Fruit fly (Drosophila melanogaster) whole organism, embryonic: ENCODE measurements around the gene CG18180.

Experiments
- Asciz ChIP-seq: fragments of 200-800 bp; sonication (Bioruptor generic); optimal IDR thresholded peaks from 2 replicates; lab custom pipeline; 2017; ENCODE audit warnings: missing biosample characterization, mild to moderate bottlenecking, missing genetic modification characterization, missing genetic modification reagents
- BEAF-32 ChIP-seq: fragments of 200-800 bp; sonication (Bioruptor generic); optimal IDR thresholded peaks from 3 replicates; lab custom pipeline; 2017; ENCODE audit warnings: missing biosample characterization, missing genetic modification characterization, mild to moderate bottlenecking, moderate library complexity, missing genetic modification reagents
- Bgb ChIP-seq: fragments of 200-800 bp; sonication (Bioruptor generic); IDR thresholded peaks from 2 replicates; pipeline ENCODE4 v1.3.6; 2022; ENCODE audit warnings: missing biosample characterization, missing genetic modification characterization; ENCODE audit not compliant: partially characterized antibody
- CG14050 ChIP-seq: fragments of 200-800 bp; sonication (Bioruptor generic); IDR thresholded peaks from 3 replicates; pipeline ENCODE4 v1.3.6; 2022; ENCODE audit warnings: missing biosample characterization, missing genetic modification characterization
- CG14710 ChIP-seq: fragments of 200-800 bp; sonication (Bioruptor generic); optimal IDR thresholded peaks from 3 replicates; lab custom pipeline; 2019; ENCODE audit warnings: missing biosample characterization, mild to moderate bottlenecking, missing genetic modification characterization, moderate library complexity
- CG1647 ChIP-seq: fragments of 200-800 bp; sonication (Bioruptor generic); optimal IDR thresholded peaks from 3 replicates; lab custom pipeline; 2016; ENCODE audit warnings: missing biosample characterization, missing genetic modification characterization
- CG16813 ChIP-seq: fragments of 200-800 bp; sonication (Bioruptor generic); IDR thresholded peaks from 3 replicates; pipeline ENCODE4 v1.3.6; 2022; ENCODE audit warnings: missing biosample characterization, missing genetic modification characterization; ENCODE audit not compliant: partially characterized antibody
- CG1832 ChIP-seq: fragments of 200-800 bp; sonication (Bioruptor generic); optimal IDR thresholded peaks from 2 replicates; lab custom pipeline; 2017; ENCODE audit warnings: missing biosample characterization, mild to moderate bottlenecking, missing genetic modification characterization, inconsistent platforms
- CG2712 ChIP-seq: fragments of 200-800 bp; optimal IDR thresholded peaks from 3 replicates; lab custom pipeline; 2019; ENCODE audit warnings: missing biosample characterization, mild to moderate bottlenecking, missing genetic modification characterization, moderate library complexity
- CG3065 ChIP-seq: fragments of 200-800 bp; sonication (Bioruptor generic); optimal IDR thresholded peaks from 2 replicates; lab custom pipeline; 2016; ENCODE audit warnings: missing biosample characterization, missing genetic modification characterization
- CG3281 ChIP-seq: fragments of 200-800 bp; sonication (Bioruptor generic); optimal IDR thresholded peaks from 3 replicates; lab custom pipeline; 2017; ENCODE audit warnings: missing biosample characterization, mild to moderate bottlenecking, missing genetic modification characterization
- CG33213 ChIP-seq: fragments of 200-800 bp; sonication (Bioruptor generic); optimal IDR thresholded peaks from 3 replicates; lab custom pipeline; 2016; ENCODE audit warnings: missing biosample characterization, missing genetic modification characterization
- CG34224 ChIP-seq: fragments of 200-800 bp; sonication (Bioruptor generic); IDR thresholded peaks from 3 replicates; pipeline ENCODE4 v1.3.6; 2022; ENCODE audit warnings: missing biosample characterization, missing genetic modification characterization; ENCODE audit not compliant: partially characterized antibody
- CG34376 ChIP-seq: fragments of 200-800 bp; sonication (Bioruptor generic); optimal IDR thresholded peaks from 2 replicates; lab custom pipeline; 2018; ENCODE audit warnings: missing biosample characterization, mild to moderate bottlenecking, missing genetic modification characterization
- CG4360 ChIP-seq: fragments of 200-800 bp; sonication (Bioruptor generic); IDR thresholded peaks from 2 replicates; pipeline ENCODE4 v1.3.6; 2022; ENCODE audit warnings: missing biosample characterization, missing genetic modification characterization
- CG4424 ChIP-seq: fragments of 200-800 bp; sonication (Bioruptor generic); optimal IDR thresholded peaks from 3 replicates; lab custom pipeline; 2016; ENCODE audit warnings: missing biosample characterization, missing genetic modification characterization
- CG4617 ChIP-seq: fragments of 200-800 bp; sonication (Bioruptor generic); optimal IDR thresholded peaks from 3 replicates; lab custom pipeline; 2016; ENCODE audit warnings: missing biosample characterization, missing genetic modification characterization, borderline replicate concordance
- CG6791 ChIP-seq: fragments of 200-800 bp; sonication (Bioruptor generic); IDR thresholded peaks from 3 replicates; pipeline ENCODE4 v1.3.6; 2022; ENCODE audit warnings: missing biosample characterization, missing genetic modification characterization; ENCODE audit not compliant: partially characterized antibody
- CG7357 ChIP-seq: fragments of 200-800 bp; sonication (Bioruptor generic); IDR thresholded peaks from 3 replicates; pipeline ENCODE4 v1.3.6; 2022; ENCODE audit warnings: missing biosample characterization, missing genetic modification characterization
- CG7963 ChIP-seq: fragments of 200-800 bp; sonication (Bioruptor generic); IDR thresholded peaks from 3 replicates; pipeline ENCODE4 v1.3.6; 2022; ENCODE audit warnings: missing biosample characterization, missing genetic modification characterization; ENCODE audit not compliant: partially characterized antibody
- Dbx ChIP-seq: fragments of 200-800 bp; sonication (Bioruptor generic); IDR thresholded peaks from 3 replicates; pipeline ENCODE4 v1.3.6; 2022; ENCODE audit warnings: missing biosample characterization, missing genetic modification characterization
- Doc3 ChIP-seq: fragments of 200-800 bp; sonication (Bioruptor generic); IDR thresholded peaks from 3 replicates; pipeline ENCODE4 v1.3.6; 2022; ENCODE audit warnings: missing biosample characterization, missing genetic modification characterization; ENCODE audit not compliant: partially characterized antibody
- Gsc ChIP-seq: fragments of 200-800 bp; sonication (Bioruptor generic); IDR thresholded peaks from 2 replicates; pipeline ENCODE4 v1.3.6; 2022; ENCODE audit warnings: missing biosample characterization, missing genetic modification characterization
- Jarid2 ChIP-seq: fragments of 200-800 bp; sonication (Bioruptor generic); optimal IDR thresholded peaks from 3 replicates; lab custom pipeline; 2017; ENCODE audit warnings: mild to moderate bottlenecking, missing biosample characterization, missing genetic modification reagents, missing genetic modification characterization
- MESR4 ChIP-seq: fragments of 200-800 bp; sonication (Bioruptor generic); optimal IDR thresholded peaks from 2 replicates; lab custom pipeline; 2018; ENCODE audit warnings: missing biosample characterization, mild to moderate bottlenecking, missing genetic modification characterization, moderate library complexity
- Med ChIP-seq: fragments of 200-800 bp; sonication (Bioruptor generic); peaks from one replicate; lab custom pipeline; 2016; ENCODE audit warnings: missing biosample characterization, missing genetic modification characterization, mild to moderate bottlenecking, inconsistent platforms, moderate library complexity
- Mrtf ChIP-seq: fragments of 200-800 bp; sonication (Bioruptor generic); IDR thresholded peaks from 3 replicates; pipeline ENCODE4 v1.3.6; 2022; ENCODE audit warnings: missing biosample characterization, missing genetic modification characterization
- PHDP ChIP-seq: fragments of 200-800 bp; sonication (Bioruptor generic); optimal IDR thresholded peaks from 3 replicates; lab custom pipeline; 2018; ENCODE audit warnings: missing biosample characterization, mild to moderate bottlenecking, missing genetic modification characterization, moderate library complexity
- Ptx1 ChIP-seq: fragments of 200-800 bp; sonication (Bioruptor generic); IDR thresholded peaks from 2 replicates; pipeline ENCODE4 v1.3.6; 2022; ENCODE audit warnings: missing biosample characterization, missing genetic modification characterization
- Scr ChIP-seq: fragments of 200-800 bp; sonication (Bioruptor generic); IDR thresholded peaks from 2 replicates; pipeline ENCODE4 v1.3.6; 2022; ENCODE audit warnings: missing biosample characterization, missing genetic modification characterization; ENCODE audit not compliant: partially characterized antibody
- Sox102F ChIP-seq: fragments of 200-800 bp; sonication (Bioruptor generic); optimal IDR thresholded peaks from 2 replicates; lab custom pipeline; 2018; ENCODE audit warnings: missing biosample characterization, mild to moderate bottlenecking, missing genetic modification characterization, moderate library complexity
- Sry-β ChIP-seq: fragments of 200-800 bp; sonication (Bioruptor generic); optimal IDR thresholded peaks from 2 replicates; lab custom pipeline; 2018; ENCODE audit warnings: missing biosample characterization, mild to moderate bottlenecking, missing genetic modification characterization, moderate library complexity
- Sry-δ ChIP-seq: fragments of 200-800 bp; sonication (Bioruptor generic); optimal IDR thresholded peaks from 2 replicates; lab custom pipeline; 2016; ENCODE audit warnings: missing biosample characterization, missing genetic modification characterization
- Trl ChIP-seq, 3 experiments: fragments of >200 bp in 2 of 3; fragments of 200-800 bp in 1 of 3; sonication (Bioruptor generic) in 1 of 3; optimal IDR thresholded peaks; 2 replicates in 1 of 3; 3 replicates in 2 of 3; lab custom pipeline; 2016 to 2017; ENCODE audit warnings: missing biosample characterization in 1 of 3, missing genetic modification characterization in 1 of 3
- Usf ChIP-seq: fragments of 200-800 bp; sonication (Bioruptor generic); optimal IDR thresholded peaks from 2 replicates; lab custom pipeline; 2017; ENCODE audit warnings: missing genotype, missing biosample characterization, missing genetic modification characterization
- ase ChIP-seq: fragments of 200-800 bp; sonication (Bioruptor generic); IDR thresholded peaks from 3 replicates; pipeline ENCODE4 v1.3.6; 2022; ENCODE audit warnings: missing biosample characterization, missing genetic modification characterization
- bbx ChIP-seq: fragments of 200-800 bp; sonication (Bioruptor generic); IDR thresholded peaks from 2 replicates; pipeline ENCODE4 v1.3.6; 2022; ENCODE audit warnings: missing biosample characterization, missing genetic modification characterization; ENCODE audit not compliant: partially characterized antibody
- crp ChIP-seq, 2 experiments: fragments of 200-800 bp; sonication (Bioruptor generic); optimal IDR thresholded peaks; 2 replicates in 1 of 2; 3 replicates in 1 of 2; lab custom pipeline; 2017; ENCODE audit warnings: missing biosample characterization in 2 of 2, missing genetic modification characterization in 2 of 2, mild to moderate bottlenecking in 1 of 2, moderate library complexity in 1 of 2
- cwo ChIP-seq: fragments of 200-800 bp; sonication (Bioruptor generic); optimal IDR thresholded peaks from 3 replicates; lab custom pipeline; 2017; ENCODE audit warnings: missing biosample characterization, missing genetic modification characterization, mild to moderate bottlenecking, moderate library complexity, missing genetic modification reagents
- dm ChIP-seq: fragments of 200-800 bp; sonication (Bioruptor generic); optimal IDR thresholded peaks from 3 replicates; lab custom pipeline; 2016; ENCODE audit warnings: missing biosample characterization, missing genetic modification characterization
- esg ChIP-seq: fragments of 200-800 bp; sonication (Bioruptor generic); conservative IDR thresholded peaks from 2 replicates; pipeline ENCODE4 v1.3.6; 2022; ENCODE audit warnings: missing biosample characterization, missing genetic modification characterization
- exex ChIP-seq: fragments of 200-800 bp; sonication (Bioruptor generic); optimal IDR thresholded peaks from 4 replicates; lab custom pipeline; 2018; ENCODE audit warnings: missing biosample characterization, mild to moderate bottlenecking, missing genetic modification characterization, moderate library complexity
- h ChIP-seq: fragments of >200 bp; optimal IDR thresholded peaks from 2 replicates; lab custom pipeline; 2017
- hbn ChIP-seq: fragments of 200-800 bp; sonication (Bioruptor generic); IDR thresholded peaks from 2 replicates; pipeline ENCODE4 v1.3.6; 2022; ENCODE audit warnings: missing biosample characterization, missing genetic modification characterization; ENCODE audit not compliant: partially characterized antibody
- ind ChIP-seq: fragments of 200-800 bp; sonication (Bioruptor generic); optimal IDR thresholded peaks from 3 replicates; lab custom pipeline; 2016; ENCODE audit warnings: missing biosample characterization, missing genetic modification characterization
- lmd ChIP-seq: fragments of 200-800 bp; sonication (Bioruptor generic); IDR thresholded peaks from 2 replicates; pipeline ENCODE4 v1.3.6; 2022; ENCODE audit warnings: missing biosample characterization, missing genetic modification characterization
- pb ChIP-seq: fragments of 200-800 bp; sonication (Bioruptor generic); optimal IDR thresholded peaks from 3 replicates; lab custom pipeline; 2016; ENCODE audit warnings: missing biosample characterization, missing genetic modification characterization
- sob ChIP-seq: fragments of 200-800 bp; sonication (Bioruptor generic); IDR thresholded peaks from 2 replicates; pipeline ENCODE4 v1.3.6; 2022; ENCODE audit warnings: missing biosample characterization, missing genetic modification characterization
- vvl ChIP-seq: fragments of 200-800 bp; sonication (Bioruptor generic); IDR thresholded peaks from 2 replicates; pipeline ENCODE4 v1.3.6; 2022; ENCODE audit warnings: missing biosample characterization, missing genetic modification characterization

Gene CG18180

dm6 chr3L:9678994-9679393 lies 38.2 kb downstream of the CG18180 start, which contains the start of the genes fry and CG16717 (continued):
- TF ChIP-seq pb (GFP tag; lab: Kevin White, UChicago) (no peak), CG6791 (GFP tag; lab: Robert Waterston, UW) (peak; percentile 67), CG14710 (tag; lab: Kevin White, UChicago) (peak; percentile 1), esg (GFP tag; lab: Robert Waterston, UW) (no peak), CG34376 (GFP tag; lab: Kevin White, UChicago) (peak; percentile 85), CG7963 (GFP tag; lab: Robert Waterston, UW) (no peak), h (lab: Kevin White, UChicago) (no peak), ind (no peak), Med (GFP tag; lab: Kevin White, UChicago) (peak; percentile 32), Bgb (GFP tag; lab: Robert Waterston, UW) (peak; percentile 68; the same call in 1 of the 2 replicates), CG1832 (GFP tag; lab: Kevin White, UChicago) (no peak), cwo (GFP tag; lab: Kevin White, UChicago) (no peak), Ptx1 (no peak), CG4424 (GFP tag; lab: Kevin White, UChicago) (no peak), CG16813 (GFP tag; lab: Robert Waterston, UW) (peak; percentile 44; the same call in 1 of the 3 replicates), CG14050 (GFP tag; lab: Robert Waterston, UW) (no peak), crp (GFP tag; optimal IDR thresholded peaks at IDR 0.05; lab: Kevin White, UChicago) (peak; percentile 84 to 99), Sox102F (GFP tag; lab: Kevin White, UChicago) (no peak), Usf (GFP tag; lab: Kevin White, UChicago) (no peak), bbx (GFP tag; lab: Robert Waterston, UW) (peak; percentile 61; the same call in 1 of the 2 replicates), ase (GFP tag; lab: Robert Waterston, UW) (no peak), hbn (GFP tag; lab: Robert Waterston, UW) (peak; percentile 73), BEAF-32 (GFP tag; lab: Kevin White, UChicago) (peak; percentile 67), exex (tag; lab: Kevin White, UChicago) (peak; percentile 68), CG7357 (no peak), Jarid2 (GFP tag; lab: Kevin White, UChicago) (no peak), Dbx (GFP tag; lab: Robert Waterston, UW) (no peak), MESR4 (peak; percentile 29), Sry-δ (peak; percentile 26), CG4360 (GFP tag; lab: Robert Waterston, UW) (no peak), PHDP (tag; lab: Kevin White, UChicago) (no peak), CG34224 (peak; percentile 90), CG3065 (no peak), Doc3 (GFP tag; lab: Robert Waterston, UW) (peak; percentile 69), sob (GFP tag; lab: Robert Waterston, UW) (no peak), CG4617 (GFP tag; lab: Kevin White, UChicago) (no peak), CG3281 (GFP tag; lab: Kevin White, UChicago) (peak; percentile 54)
- TF ChIP-seq, all 482 proteins: peak for 48

dm6 chr3L:9680968-9681367 lies 40.2 kb downstream of the CG18180 start, which contains the start of gene alphaTub67C:
Gene alphaTub67C, plus strand, starts transcription at chr3L:9681268.
- no peak for TF ChIP-seq Mrtf (GFP tag; lab: Robert Waterston, UW)
- TF ChIP-seq Trl (optimal IDR thresholded peaks at IDR 0.05; lab: Kevin White, UChicago), result no peak
- TF ChIP-seq Trl (GFP tag; optimal IDR thresholded peaks at IDR 0.05; lab: Kevin White, UChicago), result no peak
- no peak for TF ChIP-seq Gsc (GFP tag; lab: Robert Waterston, UW)
- no peak for TF ChIP-seq CG33213 (GFP tag; lab: Kevin White, UChicago)
- TF ChIP-seq Asciz, result no peak
- TF ChIP-seq lmd (GFP tag; lab: Robert Waterston, UW), result no peak
- no peak for TF ChIP-seq CG1647 (GFP tag; lab: Kevin White, UChicago)
- TF ChIP-seq Sry-β (GFP tag; lab: Kevin White, UChicago), result no peak
- no peak for TF ChIP-seq Scr (GFP tag; lab: Robert Waterston, UW)
- TF ChIP-seq vvl (GFP tag; lab: Robert Waterston, UW), result no peak
- TF ChIP-seq Jarid2 (GFP tag; lab: Kevin White, UChicago), result no peak
- TF ChIP-seq dm (GFP tag; lab: Kevin White, UChicago), result no peak
- no peak for TF ChIP-seq CG2712 (tag; lab: Kevin White, UChicago)
